Fruit fly (Drosophila melanogaster) whole organism, adult: Measurements from ENCODE around the gene sgg.

Experiments
- CG11617 ChIP-seq: fragments of 200-800 bp; sonication (Bioruptor generic); optimal IDR thresholded peaks from 2 replicates; lab custom pipeline; 2017; ENCODE audit warnings: mild to moderate bottlenecking, missing biosample characterization, missing genetic modification reagents, missing genetic modification characterization
- CG12768 ChIP-seq: fragments of 200-800 bp; sonication (Bioruptor generic); optimal IDR thresholded peaks from 2 replicates; lab custom pipeline; 2017; ENCODE audit warnings: missing biosample characterization, missing genetic modification characterization, mild to moderate bottlenecking, moderate library complexity, missing genetic modification reagents
- CG1620 ChIP-seq: fragments of 200-800 bp; sonication (Bioruptor generic); optimal IDR thresholded peaks from 2 replicates; lab custom pipeline; 2016; ENCODE audit warnings: missing biosample characterization, missing genetic modification characterization
- CG33017 ChIP-seq: fragments of 200-800 bp; sonication (Bioruptor generic); optimal IDR thresholded peaks from 2 replicates; lab custom pipeline; 2018; ENCODE audit warnings: missing biosample characterization, mild to moderate bottlenecking, missing genetic modification characterization, moderate library complexity
- CG7045 ChIP-seq: fragments of 200-800 bp; sonication (Bioruptor generic); optimal IDR thresholded peaks from 2 replicates; lab custom pipeline; 2017; ENCODE audit warnings: missing biosample characterization, mild to moderate bottlenecking, missing genetic modification characterization
- Crg-1 ChIP-seq: fragments of 200-800 bp; sonication (Bioruptor generic); optimal IDR thresholded peaks from 2 replicates; lab custom pipeline; 2016; ENCODE audit warnings: missing biosample characterization, missing genetic modification characterization
- Hr96 ChIP-seq: fragments of 200-800 bp; sonication (Bioruptor generic); optimal IDR thresholded peaks from 2 replicates; lab custom pipeline; 2016; ENCODE audit warnings: missing biosample characterization, missing genetic modification characterization
- Mnt ChIP-seq: fragments of 200-800 bp; sonication (Bioruptor generic); optimal IDR thresholded peaks from 2 replicates; lab custom pipeline; 2016; ENCODE audit warnings: missing biosample characterization, mild to moderate bottlenecking, missing genetic modification characterization
- cic ChIP-seq: fragments of 200-800 bp; sonication (Bioruptor generic); optimal IDR thresholded peaks from 2 replicates; lab custom pipeline; 2017; ENCODE audit warnings: missing biosample characterization, mild to moderate bottlenecking, missing genetic modification characterization, moderate library complexity
- cnc ChIP-seq, 2 experiments: fragments of >200 bp; optimal IDR thresholded peaks; 2 replicates each; lab custom pipeline; 2017
- pad ChIP-seq: fragments of 200-800 bp; sonication (Bioruptor generic); optimal IDR thresholded peaks from 3 replicates; lab custom pipeline; 2017; ENCODE audit warnings: missing biosample characterization, missing genetic modification characterization, mild to moderate bottlenecking, moderate library complexity, missing genetic modification reagents
- tj ChIP-seq: fragments of 200-800 bp; sonication (Bioruptor generic); optimal IDR thresholded peaks from 3 replicates; lab custom pipeline; 2017; ENCODE audit warnings: missing biosample characterization, mild to moderate bottlenecking, missing genetic modification characterization, moderate library complexity
- toe ChIP-seq: fragments of 200-800 bp; sonication (Bioruptor generic); optimal IDR thresholded peaks from 2 replicates; lab custom pipeline; 2016; ENCODE audit warnings: missing biosample characterization, missing genetic modification characterization

DNA sequence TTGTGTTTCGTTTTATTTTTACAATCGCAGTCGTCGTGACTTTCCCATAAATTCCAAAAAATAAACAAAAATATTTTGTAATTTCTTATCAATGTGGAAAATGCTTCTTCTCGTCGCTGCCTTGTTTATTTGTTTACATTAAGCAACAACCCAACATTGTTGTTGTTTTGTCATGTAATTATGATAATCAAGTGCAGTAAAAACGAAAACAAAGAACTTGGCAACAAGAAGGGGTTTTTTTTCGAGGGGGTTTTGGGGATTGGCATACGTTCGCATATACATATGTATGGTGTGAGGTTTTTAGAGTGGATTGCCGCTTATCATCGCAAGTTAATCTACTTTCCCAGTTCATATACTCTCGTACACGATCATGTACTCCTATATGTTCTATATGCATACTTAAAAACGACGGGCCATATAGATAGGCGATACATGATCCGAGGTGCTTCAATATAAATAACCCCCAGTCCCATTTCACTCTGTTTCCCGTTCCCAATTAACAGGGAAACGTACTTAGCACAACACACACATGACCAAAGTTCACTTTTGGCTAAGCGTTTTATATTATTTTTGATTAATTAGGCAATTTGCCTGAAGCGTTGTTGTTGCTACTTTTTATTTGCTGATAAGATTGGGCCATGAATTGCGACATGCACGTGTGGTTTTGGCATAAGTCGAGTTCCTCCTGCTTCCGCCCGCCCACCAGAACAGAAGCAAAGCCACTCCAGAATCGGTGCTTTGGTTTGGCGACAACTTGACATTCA, 20.0 kb downstream of the sgg start:
- TF ChIP-seq cic (GFP tag; lab: Kevin White, UChicago) (peak; percentile 49), CG12768 (no peak), cnc (optimal IDR thresholded peaks at IDR 0.05; lab: Kevin White, UChicago) (no peak), tj (GFP tag; lab: Kevin White, UChicago) (peak; percentile 14), Hr96 (GFP tag; lab: Kevin White, UChicago) (no peak), CG1620 (GFP tag; lab: Kevin White, UChicago) (no peak), CG7045 (GFP tag; lab: Kevin White, UChicago) (no peak), pad (no peak), Crg-1 (GFP tag; lab: Kevin White, UChicago) (no peak), CG33017 (tag; lab: Kevin White, UChicago) (no peak), CG11617 (GFP tag; lab: Kevin White, UChicago) (no peak), Mnt (GFP tag; lab: Kevin White, UChicago) (peak; percentile 18), toe (GFP tag; lab: Kevin White, UChicago) (no peak)
